Fruit fly (Drosophila melanogaster) whole organism, adult: ENCODE data around the gene Ilp8.
A peak's percentile ranks its signal among the peaks of the same experiment; 100 is the strongest.

Experiments
- CG11617 ChIP-seq: fragments of 200-800 bp; sonication (Bioruptor generic); optimal IDR thresholded peaks from 2 replicates; lab custom pipeline; 2017; ENCODE audit warnings: mild to moderate bottlenecking, missing biosample characterization, missing genetic modification reagents, missing genetic modification characterization
- CG12768 ChIP-seq: fragments of 200-800 bp; sonication (Bioruptor generic); optimal IDR thresholded peaks from 2 replicates; lab custom pipeline; 2017; ENCODE audit warnings: missing biosample characterization, missing genetic modification characterization, mild to moderate bottlenecking, moderate library complexity, missing genetic modification reagents
- CG33017 ChIP-seq: fragments of 200-800 bp; sonication (Bioruptor generic); optimal IDR thresholded peaks from 2 replicates; lab custom pipeline; 2018; ENCODE audit warnings: missing biosample characterization, mild to moderate bottlenecking, missing genetic modification characterization, moderate library complexity
- CG7101 ChIP-seq: fragments of 200-800 bp; sonication (Bioruptor generic); optimal IDR thresholded peaks from 2 replicates; lab custom pipeline; 2018; ENCODE audit warnings: missing biosample characterization, mild to moderate bottlenecking, missing genetic modification characterization, moderate library complexity
- Clk ChIP-seq: fragments of 200-800 bp; sonication (Bioruptor generic); optimal IDR thresholded peaks from 2 replicates; lab custom pipeline; 2017; ENCODE audit warnings: missing biosample characterization, missing genetic modification characterization
- Crg-1 ChIP-seq: fragments of 200-800 bp; sonication (Bioruptor generic); optimal IDR thresholded peaks from 2 replicates; lab custom pipeline; 2016; ENCODE audit warnings: missing biosample characterization, missing genetic modification characterization
- Mnt ChIP-seq: fragments of 200-800 bp; sonication (Bioruptor generic); optimal IDR thresholded peaks from 2 replicates; lab custom pipeline; 2016; ENCODE audit warnings: missing biosample characterization, mild to moderate bottlenecking, missing genetic modification characterization
- cic ChIP-seq: fragments of 200-800 bp; sonication (Bioruptor generic); optimal IDR thresholded peaks from 2 replicates; lab custom pipeline; 2017; ENCODE audit warnings: missing biosample characterization, mild to moderate bottlenecking, missing genetic modification characterization, moderate library complexity
- cnc ChIP-seq, 2 experiments: fragments of >200 bp; optimal IDR thresholded peaks; 2 replicates each; lab custom pipeline; 2017
- kay ChIP-seq: fragments of 200-800 bp; sonication (Bioruptor generic); peaks from one replicate; lab custom pipeline; 2016; ENCODE audit warnings: missing biosample characterization, missing genetic modification characterization, borderline replicate concordance
- pad ChIP-seq: fragments of 200-800 bp; sonication (Bioruptor generic); optimal IDR thresholded peaks from 3 replicates; lab custom pipeline; 2017; ENCODE audit warnings: missing biosample characterization, missing genetic modification characterization, mild to moderate bottlenecking, moderate library complexity, missing genetic modification reagents
- tj ChIP-seq: fragments of 200-800 bp; sonication (Bioruptor generic); optimal IDR thresholded peaks from 3 replicates; lab custom pipeline; 2017; ENCODE audit warnings: missing biosample characterization, mild to moderate bottlenecking, missing genetic modification characterization, moderate library complexity
- toe ChIP-seq: fragments of 200-800 bp; sonication (Bioruptor generic); optimal IDR thresholded peaks from 2 replicates; lab custom pipeline; 2016; ENCODE audit warnings: missing biosample characterization, missing genetic modification characterization

DNA sequence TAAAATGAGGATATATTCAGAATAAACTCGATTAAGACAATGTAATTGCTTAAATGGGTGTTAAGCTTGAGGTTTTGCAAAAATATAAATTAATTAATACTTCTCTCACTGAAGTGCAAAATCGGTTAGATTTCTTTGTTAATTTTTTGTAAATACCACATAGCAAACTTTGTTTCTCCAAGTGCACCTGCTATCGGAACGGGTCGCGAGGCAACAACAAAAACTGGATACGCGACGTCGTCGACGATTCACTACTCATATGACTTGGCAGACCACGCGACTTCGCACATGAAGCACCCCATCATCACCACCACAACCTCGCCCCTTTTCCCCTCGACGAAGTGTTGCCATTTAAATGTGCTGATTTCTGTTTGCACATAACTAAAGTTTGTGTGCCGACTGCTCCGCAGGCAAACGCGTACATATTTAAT lies 24.8 kb downstream of the Ilp8 start:
- TF ChIP-seq CG11617: peak; percentile 7
- no peak for TF ChIP-seq toe
- TF ChIP-seq Mnt (GFP tag; lab: Kevin White, UChicago): peak; percentile 82
- TF ChIP-seq CG7101 (tag; lab: Kevin White, UChicago): no peak
- no peak for TF ChIP-seq cnc (optimal IDR thresholded peaks at IDR 0.05; lab: Kevin White, UChicago)
- peak; percentile 46 for TF ChIP-seq CG33017 (tag; lab: Kevin White, UChicago)
- TF ChIP-seq kay (GFP tag; lab: Kevin White, UChicago): peak; percentile 94
- TF ChIP-seq Crg-1 (GFP tag; lab: Kevin White, UChicago): no peak
- TF ChIP-seq pad (GFP tag; lab: Kevin White, UChicago): peak; percentile 16
- peak; percentile 54 for TF ChIP-seq Clk
- peak; percentile 75 for TF ChIP-seq tj (GFP tag; lab: Kevin White, UChicago)
- peak; percentile 92 for TF ChIP-seq cic (GFP tag; lab: Kevin White, UChicago)
- TF ChIP-seq CG12768 (GFP tag; lab: Kevin White, UChicago): peak; percentile 63
